Worm (Caenorhabditis elegans) whole organism, L4 larva: Measurements from ENCODE around the gene rpa-1.

ENCODE experiments used
- F37D6.2 ChIP-seq: sonication (generic microtip); optimal IDR thresholded peaks from 2 replicates; lab custom pipeline; 2016; ENCODE audit warnings: mild to moderate bottlenecking, missing genetic modification characterization, missing compliant biosample characterization
- F49E8.2 ChIP-seq: sonication (generic microtip); optimal IDR thresholded peaks from 2 replicates; lab custom pipeline; 2016; ENCODE audit warnings: missing compliant biosample characterization, mild to moderate bottlenecking, missing genetic modification characterization, borderline replicate concordance
- R02D3.7 ChIP-seq: fragments of 150-350 bp; sonication (generic microtip); optimal IDR thresholded peaks from 3 replicates; lab custom pipeline; 2014; ENCODE audit warnings: missing biosample characterization, missing genetic modification characterization
- T20F7.1 ChIP-seq: fragments of 200-800 bp; sonication (Bioruptor generic); optimal IDR thresholded peaks from 2 replicates; lab custom pipeline; 2018; ENCODE audit warnings: mild to moderate bottlenecking, missing genetic modification characterization, missing compliant biosample characterization
- Y48G9A.11 ChIP-seq: fragments of 200-800 bp; sonication (Bioruptor generic); IDR thresholded peaks from 2 replicates; pipeline ENCODE4 v1.3.6; 2022; ENCODE audit warnings: missing genetic modification reagents, missing genetic modification characterization, missing compliant biosample characterization
- aha-1 ChIP-seq: fragments of 150-350 bp; peaks from one replicate; lab custom pipeline; 2014; ENCODE audit warnings: missing biosample characterization, missing genetic modification characterization
- ama-1 ChIP-seq: fragments of 150-350 bp; optimal IDR thresholded peaks from 2 replicates; lab custom pipeline; 2014; ENCODE audit warnings: inconsistent platforms, mixed read lengths
- ceh-44 ChIP-seq: fragments of 200-800 bp; sonication (Bioruptor generic); IDR thresholded peaks from 2 replicates; pipeline ENCODE4 v1.3.6; 2022; ENCODE audit warnings: missing genetic modification reagents, missing genetic modification characterization, missing compliant biosample characterization
- ceh-62 ChIP-seq: sonication (generic microtip); optimal IDR thresholded peaks from 2 replicates; lab custom pipeline; 2017; ENCODE audit warnings: missing biosample characterization, missing genetic modification characterization
- ceh-82 ChIP-seq: sonication (generic microtip); optimal IDR thresholded peaks from 2 replicates; lab custom pipeline; 2017; ENCODE audit warnings: missing biosample characterization, missing genetic modification characterization
- daf-16 ChIP-seq, 3 experiments: sonication (generic microtip); optimal IDR thresholded peaks; 2 replicates each; lab custom pipeline; 2016 to 2017; ENCODE audit warnings: missing genetic modification characterization in 3 of 3, missing genetic modification reagents in 3 of 3, mild to moderate bottlenecking in 2 of 3, missing compliant biosample characterization in 2 of 3, missing biosample characterization in 1 of 3, moderate library complexity in 1 of 3
- daf-19 ChIP-seq: fragments of 200-800 bp; sonication (Bioruptor generic); conservative IDR thresholded peaks from 2 replicates; pipeline ENCODE4 v1.3.6; 2022; ENCODE audit warnings: missing genetic modification characterization, missing compliant biosample characterization
- dmd-6 ChIP-seq: fragments of 200-800 bp; sonication (Bioruptor generic); IDR thresholded peaks from 2 replicates; pipeline ENCODE4 v1.3.6; 2022; ENCODE audit warnings: missing genetic modification reagents, missing genetic modification characterization, missing compliant biosample characterization
- dpl-1 ChIP-seq: fragments of 150-350 bp; optimal IDR thresholded peaks from 2 replicates; lab custom pipeline; 2014; ENCODE audit warnings: missing biosample characterization, missing genetic modification reagents, missing genetic modification characterization
- dve-1 ChIP-seq: sonication (generic microtip); optimal IDR thresholded peaks from 2 replicates; lab custom pipeline; 2017; ENCODE audit warnings: antibody characterized with exemption, mild to moderate bottlenecking, missing genetic modification characterization, missing compliant biosample characterization; ENCODE audit not compliant: insufficient read depth
- hlh-11 ChIP-seq: fragments of 200-800 bp; sonication (Bioruptor generic); optimal IDR thresholded peaks from 2 replicates; lab custom pipeline; 2018; ENCODE audit warnings: mild to moderate bottlenecking, missing genetic modification characterization, missing compliant biosample characterization
- hlh-30 ChIP-seq: sonication (generic microtip); optimal IDR thresholded peaks from 2 replicates; lab custom pipeline; 2017; ENCODE audit warnings: antibody characterized with exemption, mild to moderate bottlenecking, missing genetic modification characterization, missing compliant biosample characterization; ENCODE audit not compliant: insufficient read depth
- hmg-1.1 ChIP-seq: fragments of 200-800 bp; sonication (Bioruptor generic); IDR thresholded peaks from 2 replicates; pipeline ENCODE4 v1.3.6; 2022; ENCODE audit warnings: missing genetic modification reagents, missing genetic modification characterization, missing compliant biosample characterization
- lin-15B ChIP-seq: fragments of 150-350 bp; sonication (generic microtip); optimal IDR thresholded peaks from 3 replicates; lab custom pipeline; 2014; ENCODE audit warnings: missing biosample characterization, missing genetic modification characterization
- lin-38 ChIP-seq: fragments of 200-800 bp; sonication (Bioruptor generic); IDR thresholded peaks from 2 replicates; pipeline ENCODE4 v1.3.6; 2022; ENCODE audit warnings: missing genetic modification reagents, missing genetic modification characterization, missing compliant biosample characterization
- lin-39 ChIP-seq: fragments of 150-350 bp; optimal IDR thresholded peaks from 2 replicates; lab custom pipeline; 2014; ENCODE audit warnings: missing biosample characterization, missing genetic modification reagents, missing genetic modification characterization
- lsy-2 ChIP-seq, 2 experiments: fragments of 150-350 bp in 1 of 2; sonication (generic microtip) in 1 of 2; optimal IDR thresholded peaks; 2 replicates each; lab custom pipeline; 2014 to 2017; ENCODE audit warnings: missing biosample characterization in 2 of 2, missing genetic modification characterization in 2 of 2
- mep-1 ChIP-seq: fragments of 150-350 bp; sonication (generic microtip); optimal IDR thresholded peaks from 3 replicates; lab custom pipeline; 2014; ENCODE audit warnings: missing biosample characterization, missing genetic modification characterization
- mes-2 ChIP-seq: sonication (generic microtip); optimal IDR thresholded peaks from 2 replicates; lab custom pipeline; 2016; ENCODE audit warnings: missing genotype, mild to moderate bottlenecking, missing genetic modification characterization, missing compliant biosample characterization; ENCODE audit not compliant: poor library complexity, severe bottlenecking
- nhr-102 ChIP-seq: sonication (generic microtip); optimal IDR thresholded peaks from 2 replicates; lab custom pipeline; 2016; ENCODE audit warnings: mild to moderate bottlenecking, missing genetic modification characterization, moderate library complexity, missing compliant biosample characterization
- nhr-11 ChIP-seq: fragments of 150-350 bp; optimal IDR thresholded peaks from 2 replicates; lab custom pipeline; 2014; ENCODE audit warnings: missing biosample characterization, missing genetic modification characterization
- nhr-28 ChIP-seq: fragments of 150-350 bp; optimal IDR thresholded peaks from 2 replicates; lab custom pipeline; 2014; ENCODE audit warnings: missing biosample characterization, missing genetic modification characterization
- nhr-41 ChIP-seq: fragments of 200-800 bp; sonication (Bioruptor generic); IDR thresholded peaks from 2 replicates; pipeline ENCODE4 v1.3.6; 2022; ENCODE audit warnings: missing genetic modification reagents, missing genetic modification characterization, missing compliant biosample characterization
- nhr-48 ChIP-seq: sonication (generic microtip); optimal IDR thresholded peaks from 2 replicates; lab custom pipeline; 2016; ENCODE audit warnings: mild to moderate bottlenecking, missing genetic modification characterization, missing compliant biosample characterization
- pqm-1 ChIP-seq: sonication (generic microtip); optimal IDR thresholded peaks from 2 replicates; lab custom pipeline; 2017; ENCODE audit warnings: missing biosample characterization, missing genetic modification characterization
- sdz-12 ChIP-seq: fragments of 200-800 bp; sonication (Bioruptor generic); optimal IDR thresholded peaks from 2 replicates; lab custom pipeline; 2018; ENCODE audit warnings: mild to moderate bottlenecking, missing genetic modification characterization, missing compliant biosample characterization
- unc-130 ChIP-seq: sonication (generic microtip); optimal IDR thresholded peaks from 2 replicates; lab custom pipeline; 2016; ENCODE audit warnings: missing genetic modification reagents, missing genetic modification characterization, missing compliant biosample characterization
- unc-62 ChIP-seq, 3 experiments: fragments of 150-350 bp in 1 of 3; sonication (generic microtip); optimal IDR thresholded peaks in 2 of 3; peaks in 1 of 3; 1 replicate in 1 of 3; 2 replicates in 2 of 3; lab custom pipeline; 2014 to 2017; ENCODE audit warnings: missing biosample characterization in 3 of 3, missing genetic modification characterization in 3 of 3, missing genetic modification reagents in 3 of 3, missing genotype in 1 of 3
- zfp-3 ChIP-seq: fragments of 200-800 bp; sonication (Bioruptor generic); conservative IDR thresholded peaks from 2 replicates; pipeline ENCODE4 v1.3.6; 2022; ENCODE audit warnings: missing genetic modification reagents, missing genetic modification characterization, missing compliant biosample characterization

rpa-1 gene

DNA sequence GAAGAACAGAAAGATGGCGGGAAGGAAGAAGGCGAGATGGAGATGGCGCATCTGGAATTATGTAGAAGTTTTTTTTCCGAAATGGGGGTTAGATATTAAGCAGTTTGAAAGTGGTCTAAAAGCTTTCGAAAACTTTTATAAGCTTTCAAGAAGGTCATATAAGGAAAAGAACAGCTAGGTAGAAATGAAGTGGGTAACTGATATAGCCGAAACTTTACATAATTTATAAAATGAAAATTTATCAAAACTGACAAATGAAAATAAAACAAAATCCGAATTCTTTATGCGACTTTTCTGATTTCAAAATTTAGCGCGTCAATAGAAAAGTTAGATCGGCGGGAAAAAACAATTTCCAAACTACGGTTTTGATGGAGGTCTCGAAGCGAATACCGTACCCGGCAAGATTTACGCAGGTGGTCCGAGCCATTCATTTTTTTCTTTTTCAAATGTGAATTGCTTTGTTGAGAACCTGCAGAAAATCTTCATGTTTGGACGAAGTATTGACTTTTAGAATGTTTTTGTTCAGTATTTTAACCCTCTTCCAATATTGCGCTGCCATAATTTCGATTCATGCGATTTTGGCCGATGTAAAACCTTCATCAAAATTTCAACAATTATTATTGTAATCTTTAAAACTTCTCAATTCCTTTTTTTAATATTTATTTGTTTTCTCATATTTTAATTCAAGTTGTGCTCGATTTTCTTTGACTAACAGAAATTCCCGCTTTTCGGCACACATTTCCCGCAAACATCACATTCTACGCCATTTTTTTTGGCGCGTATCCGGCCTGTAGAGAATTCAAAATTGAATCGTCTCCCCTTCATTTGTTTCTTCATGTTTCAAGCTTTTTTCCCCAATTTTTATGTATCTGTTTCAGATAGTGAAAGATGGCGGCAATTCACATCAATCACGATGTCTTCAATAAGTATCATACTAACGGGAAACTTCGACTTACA lies at the start of gene rpa-1, which contains the start of gene F18A1.7:
Gene rpa-1, plus strand, starts transcription at position 879 of the 957 bp plus-strand sequence.
Gene F18A1.7, minus strand, starts transcription at position 51 of the 957 bp plus-strand sequence.
- TF ChIP-seq nhr-28 (no peak), Y48G9A.11 (peak; percentile 43; the same call in 1 of the 2 replicates), dpl-1 (GFP tag; lab: Kevin White, UChicago) (peak; percentile 73), ceh-82 (tag; lab: Kevin White, UChicago) (no peak), mes-2 (peak; percentile 55), unc-130 (GFP tag; lab: Kevin White, UChicago) (peak; percentile 72), hlh-30 (tag; lab: Kevin White, UChicago) (peak; percentile 13), lsy-2 (tag; optimal IDR thresholded peaks at IDR 0.05; lab: Kevin White, UChicago) (peak in 1 of 2 experiments; percentile 23), unc-62 (GFP tag; optimal IDR thresholded peaks at IDR 0.05 in 1 of 2; lab: Kevin White, UChicago) (no peak), unc-62 (tag; optimal IDR thresholded peaks at IDR 0.05; lab: Kevin White, UChicago) (no peak), ceh-62 (no peak), R02D3.7 (tag; lab: Kevin White, UChicago) (peak; percentile 58), aha-1 (tag; lab: Kevin White, UChicago) (peak; percentile 88), lin-38 (GFP tag; lab: Robert Waterston, UW) (peak; percentile 68), F49E8.2 (peak; percentile 44)

DNA sequence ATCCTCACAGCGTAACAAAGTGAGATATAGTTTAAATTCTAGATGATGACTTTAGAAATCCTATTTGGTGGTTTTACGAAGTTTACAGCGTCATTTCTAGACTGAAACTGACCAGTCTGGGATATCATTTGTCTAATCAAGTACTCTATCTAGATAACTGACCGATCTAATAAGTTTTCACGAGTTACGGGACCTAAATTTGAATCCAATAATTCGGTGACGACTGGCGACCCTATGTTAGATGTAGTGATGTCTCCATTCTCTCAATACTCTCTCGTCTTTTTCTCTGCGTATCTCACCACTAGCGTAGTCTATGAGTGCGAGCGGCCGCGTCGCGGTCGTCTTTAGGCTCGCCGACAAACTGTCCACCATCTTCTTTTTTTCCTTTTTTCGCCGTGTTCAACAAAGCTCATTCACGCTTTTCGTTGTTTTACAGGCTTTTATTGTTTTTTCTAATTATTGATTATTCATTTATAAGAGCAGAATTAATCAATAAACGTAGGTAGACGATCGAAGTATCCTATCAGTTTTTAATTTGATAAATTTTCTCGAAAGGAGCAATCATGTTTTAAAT lies 49.0 kb upstream of the rpa-1 start:
- peak; percentile 12 for TF ChIP-seq hlh-11 (tag; lab: Kevin White, UChicago)
- TF ChIP-seq hmg-1.1 (GFP tag; lab: Robert Waterston, UW) = peak; percentile 47; the same call in 1 of the 2 replicates
- TF ChIP-seq lin-39 (tag; lab: Kevin White, UChicago) = no peak
- TF ChIP-seq F37D6.2 (tag; lab: Kevin White, UChicago) = no peak
- TF ChIP-seq zfp-3 (GFP tag; lab: Robert Waterston, UW) = no peak
- peak; percentile 62 for TF ChIP-seq ama-1 (lab: Kevin White, UChicago)
- peak; percentile 70 for TF ChIP-seq mes-2
- TF ChIP-seq lsy-2 (tag; optimal IDR thresholded peaks at IDR 0.05; lab: Kevin White, UChicago) = peak in 1 of 2 experiments; percentile 35
- TF ChIP-seq daf-16 (GFP tag; optimal IDR thresholded peaks at IDR 0.05; lab: Kevin White, UChicago) = no peak
- peak; percentile 19 for TF ChIP-seq daf-16 (tag; optimal IDR thresholded peaks at IDR 0.05; lab: Kevin White, UChicago)
- no peak for TF ChIP-seq nhr-102 (tag; lab: Kevin White, UChicago)
- peak; percentile 46 for TF ChIP-seq dve-1
- TF ChIP-seq lin-15B (tag; lab: Kevin White, UChicago) = no peak
- peak; percentile 44 for TF ChIP-seq mep-1 (tag; lab: Kevin White, UChicago)
- TF ChIP-seq lin-38 (GFP tag; lab: Robert Waterston, UW) = peak; percentile 35; the same call in 1 of the 2 replicates

DNA sequence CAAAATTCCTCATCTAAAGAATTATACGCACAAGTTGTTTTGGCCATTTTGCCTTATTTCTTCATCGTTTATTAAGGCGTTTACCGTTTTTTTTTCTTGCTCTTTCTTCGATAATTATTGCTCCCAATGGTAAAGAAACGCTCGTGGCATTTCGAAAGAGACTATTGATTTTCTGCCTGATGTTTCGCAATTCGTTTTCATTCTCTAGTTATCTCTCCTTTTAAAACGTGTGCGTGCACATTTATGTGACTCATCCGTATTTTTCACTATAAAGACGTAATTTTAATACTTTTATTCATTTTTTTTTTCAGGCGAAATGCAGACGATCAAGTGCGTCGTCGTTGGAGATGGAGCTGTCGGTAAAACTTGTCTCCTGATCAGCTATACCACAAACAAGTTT lies 48.2 kb upstream of the rpa-1 start, which contains the start of gene cdc-42:
Gene cdc-42, plus strand, starts transcription at position 312 of the 400 bp plus-strand sequence.
- no peak for TF ChIP-seq nhr-11 (tag; lab: Kevin White, UChicago)
- peak in 1 of 2 experiments; percentile 6 for TF ChIP-seq lsy-2 (tag; optimal IDR thresholded peaks at IDR 0.05; lab: Kevin White, UChicago)

DNA sequence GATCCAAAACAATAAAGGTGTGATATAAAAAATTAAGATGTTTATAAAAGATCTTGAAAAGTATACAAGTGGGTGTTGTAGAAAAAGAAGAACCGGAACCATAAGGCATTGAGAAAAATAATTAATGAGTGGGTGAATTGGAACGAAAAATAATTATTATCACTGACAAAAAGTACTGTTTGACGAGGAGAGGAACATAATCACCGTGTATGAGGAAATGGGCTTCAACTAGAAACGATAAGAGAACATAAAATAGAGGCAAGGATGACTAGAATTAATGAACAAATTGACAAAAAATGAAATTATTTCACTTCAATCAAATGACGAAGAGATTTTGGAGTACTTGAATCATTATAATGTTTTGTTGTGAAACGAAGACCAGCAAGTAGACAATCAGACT lies 46.2 kb upstream of the rpa-1 start:
- TF ChIP-seq T20F7.1 (GFP tag; lab: Kevin White, UChicago) = no peak
- TF ChIP-seq pqm-1 (tag; lab: Kevin White, UChicago) = peak; percentile 92
- peak; percentile 4 to 23 for TF ChIP-seq lsy-2 (tag; optimal IDR thresholded peaks at IDR 0.05; lab: Kevin White, UChicago)
- peak; percentile 11 for TF ChIP-seq mep-1 (tag; lab: Kevin White, UChicago)
- no peak for TF ChIP-seq hmg-1.1 (GFP tag; lab: Robert Waterston, UW)
- TF ChIP-seq ceh-44 (GFP tag; lab: Robert Waterston, UW) = no peak
- no peak for TF ChIP-seq sdz-12 (GFP tag; lab: Kevin White, UChicago)
- TF ChIP-seq nhr-28 = peak; percentile 72
- no peak for TF ChIP-seq nhr-48 (tag; lab: Kevin White, UChicago)
- TF ChIP-seq nhr-41 (GFP tag; lab: Robert Waterston, UW) = no peak
- TF ChIP-seq daf-16 (GFP tag; optimal IDR thresholded peaks at IDR 0.05; lab: Kevin White, UChicago) = no peak
- peak; percentile 18 for TF ChIP-seq daf-16 (tag; optimal IDR thresholded peaks at IDR 0.05; lab: Kevin White, UChicago)
- TF ChIP-seq F49E8.2 = no peak
- peak; percentile 63 for TF ChIP-seq aha-1 (tag; lab: Kevin White, UChicago)
- 0 out of 2 replicates have a peak, but pooled peaks have one; percentile 19 for TF ChIP-seq dmd-6 (GFP tag; lab: Robert Waterston, UW)
- TF ChIP-seq hlh-11 (tag; lab: Kevin White, UChicago) = no peak
- no peak for TF ChIP-seq daf-19 (GFP tag; lab: Robert Waterston, UW)
